Worm (Caenorhabditis elegans) whole organism, L4 larva: ENCODE data around the gene cdh-1.

Experiments used
- ceh-28 ChIP-seq: fragments of 150-350 bp; optimal IDR thresholded peaks from 2 replicates; lab custom pipeline; 2014; ENCODE audit warnings: missing biosample characterization, missing genetic modification reagents, missing genetic modification characterization
- duxl-1 ChIP-seq: sonication (generic microtip); optimal IDR thresholded peaks from 2 replicates; lab custom pipeline; 2016; ENCODE audit warnings: mild to moderate bottlenecking, missing genetic modification characterization, moderate library complexity, missing compliant biosample characterization; ENCODE audit not compliant: poor library complexity
- dve-1 ChIP-seq: sonication (generic microtip); optimal IDR thresholded peaks from 2 replicates; lab custom pipeline; 2017; ENCODE audit warnings: antibody characterized with exemption, mild to moderate bottlenecking, missing genetic modification characterization, missing compliant biosample characterization; ENCODE audit not compliant: insufficient read depth
- lsy-2 ChIP-seq, 2 experiments: fragments of 150-350 bp in 1 of 2; sonication (generic microtip) in 1 of 2; optimal IDR thresholded peaks; 2 replicates each; lab custom pipeline; 2014 to 2017; ENCODE audit warnings: missing biosample characterization in 2 of 2, missing genetic modification characterization in 2 of 2
- pha-4 ChIP-seq, 2 experiments: fragments of 150-350 bp in 1 of 2; fragments of 200-800 bp in 1 of 2; sonication (Bioruptor generic) in 1 of 2; IDR thresholded peaks in 1 of 2; optimal IDR thresholded peaks in 1 of 2; 2 replicates each; pipeline versions ENCODE4 v1.3.6 to Lab custom; 2014 to 2022; ENCODE audit warnings: missing genetic modification characterization in 2 of 2, missing genetic modification reagents in 2 of 2, missing biosample characterization in 1 of 2, missing compliant biosample characterization in 1 of 2
- pqm-1 ChIP-seq: sonication (generic microtip); optimal IDR thresholded peaks from 2 replicates; lab custom pipeline; 2017; ENCODE audit warnings: missing biosample characterization, missing genetic modification characterization
- unc-62 ChIP-seq, 3 experiments: fragments of 150-350 bp in 1 of 3; sonication (generic microtip); optimal IDR thresholded peaks in 2 of 3; peaks in 1 of 3; 1 replicate in 1 of 3; 2 replicates in 2 of 3; lab custom pipeline; 2014 to 2017; ENCODE audit warnings: missing biosample characterization in 3 of 3, missing genetic modification characterization in 3 of 3, missing genetic modification reagents in 3 of 3, missing genotype in 1 of 3

- TF ChIP-seq lsy-2 (tag; optimal IDR thresholded peaks at IDR 0.05; lab: Kevin White, UChicago), result no peak
- TF ChIP-seq pqm-1 (tag; lab: Kevin White, UChicago), result no peak
- no peak for TF ChIP-seq pha-4 (GFP tag; IDR thresholded peaks at IDR 0.05; lab: Robert Waterston, UW)
- no peak for TF ChIP-seq pha-4 (tag; optimal IDR thresholded peaks at IDR 0.05; lab: Kevin White, UChicago)
- TF ChIP-seq unc-62 (GFP tag; optimal IDR thresholded peaks at IDR 0.05 in 1 of 2; lab: Kevin White, UChicago), result no peak
- no peak for TF ChIP-seq unc-62 (tag; optimal IDR thresholded peaks at IDR 0.05; lab: Kevin White, UChicago)
- TF ChIP-seq ceh-28 (tag; lab: Kevin White, UChicago), result no peak
- TF ChIP-seq dve-1 (tag; lab: Kevin White, UChicago), result no peak
- no peak for TF ChIP-seq duxl-1 (tag; lab: Kevin White, UChicago)
These were observed 72.3 kb downstream of the cdh-1 start for ce11 chrIII:2983044-2983443.
